Worm (Caenorhabditis elegans) whole organism, L2 larva: Measurements from ENCODE around the gene F36H12.9.
"Not testable (repeated sequence)": the region's sequence is repeated elsewhere in the genome, so short reads cannot be mapped to it uniquely, and the experiment has no call there.

Source experiments
- C34F6.9 ChIP-seq: fragments of 150-350 bp; optimal IDR thresholded peaks from 2 replicates; lab custom pipeline; 2014; ENCODE audit warnings: missing biosample characterization, missing genetic modification characterization
- F13H6.1 ChIP-seq: sonication (generic microtip); optimal IDR thresholded peaks from 2 replicates; lab custom pipeline; 2016; ENCODE audit warnings: missing genetic modification characterization, missing compliant biosample characterization
- R02D3.7 ChIP-seq: fragments of 150-350 bp; optimal IDR thresholded peaks from 2 replicates; lab custom pipeline; 2014; ENCODE audit warnings: missing biosample characterization, missing genetic modification characterization
- ZK546.5 ChIP-seq: sonication (generic microtip); optimal IDR thresholded peaks from 2 replicates; lab custom pipeline; 2017; ENCODE audit warnings: missing biosample characterization, missing genetic modification characterization
- alr-1 ChIP-seq: fragments of 150-350 bp; optimal IDR thresholded peaks from 2 replicates; lab custom pipeline; 2014; ENCODE audit warnings: missing biosample characterization, missing genetic modification characterization
- ama-1 ChIP-seq: fragments of 150-350 bp; optimal IDR thresholded peaks from 2 replicates; lab custom pipeline; 2018; ENCODE audit warnings: inconsistent platforms
- blmp-1 ChIP-seq: sonication (generic microtip); optimal IDR thresholded peaks from 2 replicates; lab custom pipeline; 2017; ENCODE audit warnings: missing genetic modification characterization, mild to moderate bottlenecking, missing compliant biosample characterization, antibody characterized with exemption, moderate library complexity; ENCODE audit not compliant: insufficient read depth
- ceh-16 ChIP-seq: fragments of 150-350 bp; optimal IDR thresholded peaks from 2 replicates; lab custom pipeline; 2014; ENCODE audit warnings: missing biosample characterization, missing genetic modification characterization
- crh-2 ChIP-seq: sonication (generic microtip); optimal IDR thresholded peaks from 2 replicates; lab custom pipeline; 2017; ENCODE audit warnings: missing biosample characterization, missing genetic modification characterization
- dmd-4 ChIP-seq: sonication (generic microtip); optimal IDR thresholded peaks from 2 replicates; lab custom pipeline; 2017; ENCODE audit warnings: missing biosample characterization, missing genetic modification characterization
- egl-27 ChIP-seq: sonication (generic microtip); optimal IDR thresholded peaks from 3 replicates; lab custom pipeline; 2017; ENCODE audit warnings: missing biosample characterization, missing genetic modification reagents, missing genetic modification characterization
- fos-1 ChIP-seq: fragments of 150-350 bp; optimal IDR thresholded peaks from 2 replicates; lab custom pipeline; 2014; ENCODE audit warnings: missing biosample characterization, missing genetic modification characterization
- gmeb-1 ChIP-seq: fragments of 150-350 bp; optimal IDR thresholded peaks from 2 replicates; lab custom pipeline; 2014; ENCODE audit warnings: missing biosample characterization, missing genetic modification characterization
- lin-11 ChIP-seq: fragments of 150-350 bp; sonication (generic microtip); optimal IDR thresholded peaks from 2 replicates; lab custom pipeline; 2014; ENCODE audit warnings: missing biosample characterization, missing genetic modification characterization, inconsistent platforms, mixed read lengths
- lin-13 ChIP-seq: fragments of 150-350 bp; optimal IDR thresholded peaks from 2 replicates; lab custom pipeline; 2014; ENCODE audit warnings: missing biosample characterization, missing genetic modification reagents, missing genetic modification characterization
- lsy-2 ChIP-seq, 2 experiments: fragments of 150-350 bp in 1 of 2; sonication (generic microtip) in 1 of 2; optimal IDR thresholded peaks; 2 replicates each; lab custom pipeline; 2014 to 2017; ENCODE audit warnings: missing biosample characterization in 2 of 2, missing genetic modification characterization in 2 of 2
- mab-5 ChIP-seq: fragments of 150-350 bp; optimal IDR thresholded peaks from 2 replicates; lab custom pipeline; 2014; ENCODE audit warnings: missing biosample characterization, missing genetic modification characterization
- mbf-1 ChIP-seq: sonication (generic microtip); optimal IDR thresholded peaks from 2 replicates; lab custom pipeline; 2017; ENCODE audit warnings: missing biosample characterization, missing genetic modification characterization
- mdl-1 ChIP-seq, 2 experiments: fragments of 150-350 bp in 1 of 2; sonication (generic microtip) in 1 of 2; optimal IDR thresholded peaks; 2 replicates each; lab custom pipeline; 2017; ENCODE audit warnings: missing biosample characterization in 2 of 2, missing genetic modification characterization in 2 of 2
- nhr-11 ChIP-seq: fragments of 150-350 bp; optimal IDR thresholded peaks from 2 replicates; lab custom pipeline; 2014; ENCODE audit warnings: missing biosample characterization, missing genetic modification characterization
- nhr-12 ChIP-seq: fragments of 150-350 bp; optimal IDR thresholded peaks from 2 replicates; lab custom pipeline; 2014; ENCODE audit warnings: missing biosample characterization, missing genetic modification characterization
- nhr-129 ChIP-seq: fragments of 150-350 bp; optimal IDR thresholded peaks from 2 replicates; lab custom pipeline; 2014; ENCODE audit warnings: missing biosample characterization, missing genetic modification characterization
- nhr-21 ChIP-seq: fragments of 150-350 bp; optimal IDR thresholded peaks from 2 replicates; lab custom pipeline; 2014; ENCODE audit warnings: missing biosample characterization, missing genetic modification characterization
- nhr-25 ChIP-seq: fragments of 150-350 bp; sonication (generic microtip); optimal IDR thresholded peaks from 3 replicates; lab custom pipeline; 2014; ENCODE audit warnings: missing biosample characterization, missing genetic modification characterization
- nhr-77 ChIP-seq: fragments of 150-350 bp; optimal IDR thresholded peaks from 2 replicates; lab custom pipeline; 2014; ENCODE audit warnings: missing biosample characterization, missing genetic modification characterization
- peb-1 ChIP-seq: fragments of 150-350 bp; optimal IDR thresholded peaks from 2 replicates; lab custom pipeline; 2014; ENCODE audit warnings: missing biosample characterization, missing genetic modification characterization
- sem-4 ChIP-seq: fragments of 150-350 bp; optimal IDR thresholded peaks from 2 replicates; lab custom pipeline; 2014; ENCODE audit warnings: missing biosample characterization, missing genetic modification reagents, missing genetic modification characterization
- skn-1 ChIP-seq: sonication (generic microtip); optimal IDR thresholded peaks from 2 replicates; lab custom pipeline; 2017; ENCODE audit warnings: missing biosample characterization, missing genetic modification characterization
- sma-3 ChIP-seq: sonication (generic microtip); optimal IDR thresholded peaks from 2 replicates; lab custom pipeline; 2016; ENCODE audit warnings: missing genetic modification reagents, missing genetic modification characterization, missing compliant biosample characterization
- sma-9 ChIP-seq, 2 experiments: fragments of 150-350 bp in 1 of 2; sonication (generic microtip) in 1 of 2; optimal IDR thresholded peaks; 2 replicates each; lab custom pipeline; 2014 to 2016; ENCODE audit warnings: missing genetic modification characterization in 2 of 2, mild to moderate bottlenecking in 1 of 2, missing biosample characterization in 1 of 2, missing compliant biosample characterization in 1 of 2, missing genetic modification reagents in 1 of 2, moderate library complexity in 1 of 2
- snpc-4 ChIP-seq: fragments of 150-350 bp; optimal IDR thresholded peaks from 2 replicates; lab custom pipeline; 2014; ENCODE audit warnings: missing biosample characterization, missing genetic modification characterization
- unc-55 ChIP-seq: fragments of 150-350 bp; sonication (generic microtip); optimal IDR thresholded peaks from 3 replicates; lab custom pipeline; 2014; ENCODE audit warnings: missing biosample characterization, missing genetic modification reagents, missing genetic modification characterization
- unc-62 ChIP-seq: fragments of 150-350 bp; optimal IDR thresholded peaks from 2 replicates; lab custom pipeline; 2014; ENCODE audit warnings: missing biosample characterization, missing genetic modification reagents, missing genetic modification characterization
- zag-1 ChIP-seq: fragments of 150-350 bp; optimal IDR thresholded peaks from 2 replicates; lab custom pipeline; 2014; ENCODE audit warnings: missing biosample characterization, missing genetic modification characterization
- ztf-1 ChIP-seq: fragments of 200-800 bp; sonication (Bioruptor generic); conservative IDR thresholded peaks from 2 replicates; pipeline ENCODE4 v1.3.6; 2022; ENCODE audit warnings: missing genetic modification characterization, missing compliant biosample characterization
- ztf-11 ChIP-seq: sonication (generic microtip); optimal IDR thresholded peaks from 2 replicates; lab custom pipeline; 2017; ENCODE audit warnings: missing biosample characterization, missing genetic modification characterization
- ztf-4 ChIP-seq: fragments of 150-350 bp; optimal IDR thresholded peaks from 2 replicates; lab custom pipeline; 2014; ENCODE audit warnings: missing biosample characterization, missing genetic modification characterization

Gene F36H12.9

DNA sequence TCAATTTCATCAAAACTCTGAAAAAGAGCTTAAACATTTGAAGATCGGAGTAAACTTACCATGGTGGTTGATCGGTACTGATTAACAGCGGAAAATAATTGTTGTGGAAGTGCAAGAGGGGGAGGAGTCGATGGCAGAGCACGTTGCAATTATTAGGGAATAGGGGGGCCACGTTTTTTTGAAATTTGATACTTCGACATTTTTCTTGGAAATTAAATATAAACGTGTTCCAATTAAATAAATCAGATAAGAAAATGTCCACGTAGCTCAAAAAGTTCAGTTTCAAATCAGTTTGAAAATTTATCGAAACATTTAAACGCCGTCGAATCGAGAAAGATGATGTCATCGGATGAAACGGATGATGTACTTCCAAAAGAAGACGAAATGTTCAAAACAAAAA, at the start of gene F36H12.9:
Gene F36H12.9 (plus strand): TSS at position 301 of the 400 bp plus-strand sequence.
- TF ChIP-seq ztf-4, alr-1, lin-11 (tag; lab: Kevin White, UChicago): not testable (repeated sequence)

DNA sequence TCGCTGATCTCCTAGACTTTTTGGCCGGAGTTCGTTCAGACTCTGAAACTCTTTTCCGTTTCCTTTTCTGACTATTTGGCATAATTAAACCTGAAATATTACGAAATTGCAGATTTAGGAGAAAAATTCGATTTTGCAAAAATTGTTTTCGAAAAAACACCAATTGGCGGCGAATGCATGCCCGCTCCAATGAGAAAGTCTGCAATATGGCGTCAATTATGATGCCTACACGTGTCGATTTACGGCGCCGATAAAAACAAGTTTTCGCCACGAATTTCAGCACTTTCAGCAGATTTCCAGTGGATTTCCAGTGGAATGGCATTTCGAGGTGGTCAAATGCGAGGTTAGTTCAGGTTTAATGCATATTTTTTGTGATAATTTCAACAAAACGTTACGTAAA, 47.4 kb upstream of the F36H12.9 start, which contains the start of the genes Y59E9AL.36 and nbet-1:
Gene Y59E9AL.36 (minus strand): TSS at position 92 of the 400 bp plus-strand sequence.
Gene nbet-1 (plus strand): TSS at position 112 of the 400 bp plus-strand sequence.
- TF ChIP-seq snpc-4 (tag; lab: Kevin White, UChicago) (peak; percentile 40), fos-1 (tag; lab: Kevin White, UChicago) (peak; percentile 36), sma-3 (GFP tag; lab: Kevin White, UChicago) (peak; percentile 73), nhr-12 (tag; lab: Kevin White, UChicago) (no peak), nhr-21 (peak; percentile 42), gmeb-1 (tag; lab: Kevin White, UChicago) (peak; percentile 88), mdl-1 (tag; optimal IDR thresholded peaks at IDR 0.05; lab: Kevin White, UChicago) (peak in 1 of 2 experiments; percentile 36), lsy-2 (tag; optimal IDR thresholded peaks at IDR 0.05; lab: Kevin White, UChicago) (peak; percentile 73 to 82), crh-2 (tag; lab: Kevin White, UChicago) (peak; percentile 96), mab-5 (tag; lab: Kevin White, UChicago) (peak; percentile 72), ZK546.5 (tag; lab: Kevin White, UChicago) (no peak), zag-1 (tag; lab: Kevin White, UChicago) (peak; percentile 4), lin-11 (tag; lab: Kevin White, UChicago) (peak; percentile 75), egl-27 (tag; lab: Kevin White, UChicago) (peak; percentile 54), ceh-16 (tag; lab: Kevin White, UChicago) (no peak), F13H6.1 (tag; lab: Kevin White, UChicago) (peak; percentile 14), lin-13 (peak; percentile 54), sma-9 (GFP tag; optimal IDR thresholded peaks at IDR 0.05; lab: Kevin White, UChicago) (peak; percentile 52), sma-9 (tag; optimal IDR thresholded peaks at IDR 0.05; lab: Kevin White, UChicago) (no peak), nhr-11 (tag; lab: Kevin White, UChicago) (peak; percentile 69), R02D3.7 (tag; lab: Kevin White, UChicago) (peak; percentile 82), C34F6.9 (peak; percentile 82), ama-1 (no peak), unc-55 (GFP tag; lab: Kevin White, UChicago) (peak; percentile 93), nhr-129 (peak; percentile 83), ztf-11 (tag; lab: Kevin White, UChicago) (no peak), nhr-25 (tag; lab: Kevin White, UChicago) (peak; percentile 66)
- TF ChIP-seq, all 48 proteins: peak for 21

DNA sequence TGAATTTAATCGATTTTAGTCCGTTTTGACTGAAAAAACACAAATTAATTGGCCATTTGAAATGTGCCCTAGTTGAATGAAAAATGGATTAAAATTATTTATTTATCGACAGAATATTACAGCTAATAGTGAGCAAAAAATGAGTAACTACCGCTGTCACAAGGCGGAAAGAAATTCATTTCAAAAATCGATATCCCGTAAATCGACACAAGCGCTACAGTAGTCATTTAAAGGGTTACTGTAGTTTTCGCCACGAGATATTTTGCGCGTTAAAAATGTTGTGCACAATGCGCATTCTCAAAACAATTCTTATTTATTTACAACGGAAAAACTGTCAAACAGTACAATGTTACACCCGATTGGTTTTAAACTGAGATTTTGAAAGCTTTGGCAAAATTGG, 46.2 kb upstream of the F36H12.9 start:
- TF ChIP-seq ama-1 (no peak), dmd-4 (no peak)

DNA sequence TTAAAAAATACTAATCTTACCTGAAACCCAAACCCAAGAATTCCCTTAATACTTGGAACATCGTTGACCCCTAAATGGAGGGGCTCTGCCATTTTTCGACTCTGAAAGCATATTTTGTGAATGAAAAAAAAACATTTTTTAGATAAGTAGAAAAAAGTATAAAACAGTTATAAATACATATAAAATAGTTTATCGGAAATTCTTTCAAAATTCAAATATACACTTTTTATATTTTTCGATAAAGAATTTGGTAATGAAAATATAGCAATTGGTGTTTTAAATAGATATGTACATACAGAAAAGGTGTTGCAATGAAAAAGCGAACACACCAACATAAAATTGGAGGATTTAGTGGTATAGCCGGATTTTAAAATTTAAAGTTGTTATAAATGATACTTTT, 41.7 kb upstream of the F36H12.9 start, which contains the start of gene Y59E9AL.4:
Gene Y59E9AL.4 (minus strand): TSS at position 101 of the 400 bp plus-strand sequence.
- no peak for TF ChIP-seq snpc-4 (tag; lab: Kevin White, UChicago)
- TF ChIP-seq alr-1 (tag; lab: Kevin White, UChicago), result no peak
- no peak for TF ChIP-seq fos-1 (tag; lab: Kevin White, UChicago)
- TF ChIP-seq ZK546.5 (tag; lab: Kevin White, UChicago), result no peak
- no peak for TF ChIP-seq nhr-12 (tag; lab: Kevin White, UChicago)
- no peak for TF ChIP-seq sem-4 (tag; lab: Kevin White, UChicago)
- no peak for TF ChIP-seq peb-1
- TF ChIP-seq ama-1, result no peak
- no peak for TF ChIP-seq C34F6.9
- no peak for TF ChIP-seq unc-55 (GFP tag; lab: Kevin White, UChicago)
- no peak for TF ChIP-seq skn-1 (tag; lab: Kevin White, UChicago)
- no peak for TF ChIP-seq mdl-1 (tag; optimal IDR thresholded peaks at IDR 0.05; lab: Kevin White, UChicago)
- TF ChIP-seq mab-5 (tag; lab: Kevin White, UChicago), result no peak
- TF ChIP-seq, all 48 proteins: peak for 0

DNA sequence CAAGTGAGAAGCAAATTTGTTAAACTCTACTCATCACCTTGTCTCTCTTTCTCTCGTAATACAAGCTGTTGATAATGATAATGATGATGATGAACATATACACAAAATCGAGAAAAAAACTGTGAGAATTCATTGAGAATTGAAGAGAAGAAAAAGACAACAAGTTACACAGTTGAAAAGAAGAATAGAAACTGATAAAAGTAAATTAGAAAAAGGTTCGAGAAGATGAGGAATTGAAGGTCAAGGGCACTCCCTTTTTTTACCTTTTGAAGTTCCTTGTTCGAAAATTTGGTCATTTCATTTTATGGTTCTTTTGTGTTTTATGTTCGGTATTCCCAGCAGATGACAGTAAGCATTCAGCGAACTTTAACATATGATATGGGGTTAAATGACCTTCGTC, 40.5 kb upstream of the F36H12.9 start:
- TF ChIP-seq ama-1, result no peak
- peak; percentile 80 for TF ChIP-seq blmp-1 (tag; lab: Kevin White, UChicago)
- peak; percentile 63 for TF ChIP-seq sma-3 (GFP tag; lab: Kevin White, UChicago)
- TF ChIP-seq nhr-77 (tag; lab: Kevin White, UChicago), result no peak
- peak; percentile 91 for TF ChIP-seq nhr-25 (tag; lab: Kevin White, UChicago)
- peak; percentile 27 for TF ChIP-seq crh-2 (tag; lab: Kevin White, UChicago)
- TF ChIP-seq unc-62 (GFP tag; lab: Kevin White, UChicago), result no peak
- TF ChIP-seq ceh-16 (tag; lab: Kevin White, UChicago), result no peak
- TF ChIP-seq fos-1 (tag; lab: Kevin White, UChicago), result peak; percentile 37
- no peak for TF ChIP-seq mbf-1 (tag; lab: Kevin White, UChicago)
- no peak for TF ChIP-seq alr-1 (tag; lab: Kevin White, UChicago)
- no peak for TF ChIP-seq skn-1 (tag; lab: Kevin White, UChicago)
- no peak for TF ChIP-seq mab-5 (tag; lab: Kevin White, UChicago)
- no peak for TF ChIP-seq nhr-21
- TF ChIP-seq snpc-4 (tag; lab: Kevin White, UChicago), result no peak
- peak; percentile 53 for TF ChIP-seq sma-9 (GFP tag; optimal IDR thresholded peaks at IDR 0.05; lab: Kevin White, UChicago)
- TF ChIP-seq sma-9 (tag; optimal IDR thresholded peaks at IDR 0.05; lab: Kevin White, UChicago), result no peak
- no peak for TF ChIP-seq ztf-11 (tag; lab: Kevin White, UChicago)
- no peak for TF ChIP-seq ztf-1
- TF ChIP-seq gmeb-1 (tag; lab: Kevin White, UChicago), result no peak
- no peak for TF ChIP-seq nhr-11 (tag; lab: Kevin White, UChicago)
